Fruit fly (Drosophila melanogaster): Measurements from ENCODE around the gene Gagr.
A peak's percentile ranks its signal among the peaks of the same experiment; 100 is the strongest.

The Gagr gene

DNA sequence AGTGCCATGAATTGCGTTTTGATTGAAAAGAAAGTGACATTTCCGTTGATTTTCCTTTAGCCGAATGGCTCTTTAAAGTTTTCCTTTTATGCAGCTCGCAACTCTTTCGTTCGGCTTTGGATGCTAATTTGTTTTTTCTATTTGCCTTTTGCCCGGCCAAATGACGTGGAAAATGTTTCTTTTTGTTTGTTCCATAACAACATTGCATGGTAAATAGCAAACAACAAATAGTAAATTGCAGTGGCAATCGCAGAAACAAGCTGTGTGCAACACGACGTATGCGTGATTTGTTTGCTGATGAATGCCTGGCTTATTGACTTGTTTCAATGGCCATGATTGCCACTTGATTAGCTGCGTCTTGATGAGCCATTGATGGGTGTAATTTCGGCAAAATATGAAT, 35.1 kb downstream of the Gagr start (continued):
- TF ChIP-seq CG2875 (GFP tag; optimal IDR thresholded peaks at IDR 0.05) (peak; percentile 67), Asciz (GFP tag; optimal IDR thresholded peaks at IDR 0.05) (peak; percentile 84), C15 (GFP tag; IDR thresholded peaks at IDR 0.05) (no peak), ATbp (GFP tag; optimal IDR thresholded peaks at IDR 0.05) (peak; percentile 91), CG15601 (tag; optimal IDR thresholded peaks at IDR 0.05) (peak; percentile 18), hkb (optimal IDR thresholded peaks at IDR 0.05) (no peak), hkb (GFP tag; IDR thresholded peaks at IDR 0.05) (0 out of 2 replicates have a peak, but pooled peaks have one; percentile 10), cas (GFP tag; IDR thresholded peaks at IDR 0.05) (no peak), Trl (optimal IDR thresholded peaks at IDR 0.05) (no peak), Trl (GFP tag; optimal IDR thresholded peaks at IDR 0.05) (peak; percentile 16), da (GFP tag; optimal IDR thresholded peaks at IDR 0.05) (no peak), CG1529 (GFP tag; optimal IDR thresholded peaks at IDR 0.05) (peak; percentile 29), CG31365 (tag; optimal IDR thresholded peaks at IDR 0.05) (peak; percentile 33), CG12071 (GFP tag; optimal IDR thresholded peaks at IDR 0.05) (peak; percentile 59), CoRest (tag; optimal IDR thresholded peaks at IDR 0.05) (peak; percentile 20), sc (optimal IDR thresholded peaks at IDR 0.05) (no peak), sc (GFP tag; optimal IDR thresholded peaks at IDR 0.05) (peak; percentile 13), CG16863 (GFP tag; optimal IDR thresholded peaks at IDR 0.05) (peak; percentile 11), CG11504 (tag; optimal IDR thresholded peaks at IDR 0.05) (peak; percentile 44), CG12942 (GFP tag; optimal IDR thresholded peaks at IDR 0.05) (peak; percentile 22), CG7271 (tag; optimal IDR thresholded peaks at IDR 0.05) (no peak), MTF-1 (GFP tag; optimal IDR thresholded peaks at IDR 0.05; ENCODE audit: borderline replicate concordance) (peak; percentile 19), nom (GFP tag; optimal IDR thresholded peaks at IDR 0.05) (no peak), nau (GFP tag; optimal IDR thresholded peaks at IDR 0.05) (peak; percentile 65), CG1603 (tag; optimal IDR thresholded peaks at IDR 0.05) (peak; percentile 60), stc (GFP tag; IDR thresholded peaks at IDR 0.05) (peak; percentile 46; the same call in 1 of the 2 replicates)

DNA sequence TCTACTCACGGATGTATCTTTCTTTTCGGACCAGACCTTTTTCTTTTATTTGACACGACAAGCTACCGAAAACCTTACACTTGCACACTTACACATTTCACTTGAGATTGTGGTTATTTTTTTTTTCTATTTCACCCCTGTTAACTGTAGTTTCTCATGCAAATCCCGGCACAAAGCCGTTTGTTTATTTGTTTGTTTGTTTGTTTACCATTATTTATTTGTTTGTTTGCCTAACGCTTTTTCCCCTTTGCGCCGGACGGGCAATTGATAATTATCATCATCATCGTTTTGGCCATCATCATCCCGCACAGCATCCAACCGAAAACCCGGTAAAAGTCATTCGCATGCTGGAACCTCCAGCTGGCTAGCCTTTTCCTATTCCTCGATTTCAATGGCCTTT, 36.7 kb downstream of the Gagr start:
- TF ChIP-seq CG14014 (GFP tag; IDR thresholded peaks at IDR 0.05) (no peak), CG15601 (tag; optimal IDR thresholded peaks at IDR 0.05) (peak; percentile 42), CrebB (tag; optimal IDR thresholded peaks at IDR 0.05) (no peak), CG12219 (GFP tag; optimal IDR thresholded peaks at IDR 0.05) (no peak), CG6683 (GFP tag; optimal IDR thresholded peaks at IDR 0.05) (no peak), Hmr (GFP tag; optimal IDR thresholded peaks at IDR 0.05) (no peak), CG4404 (GFP tag; IDR thresholded peaks at IDR 0.05) (no peak), CG7963 (GFP tag; IDR thresholded peaks at IDR 0.05; ENCODE audit: partially characterized antibody) (no peak), CG30020 (tag; optimal IDR thresholded peaks at IDR 0.05) (no peak), Sox102F (GFP tag; optimal IDR thresholded peaks at IDR 0.05) (no peak), tgo (GFP tag; IDR thresholded peaks at IDR 0.05) (no peak), Opbp (GFP tag; IDR thresholded peaks at IDR 0.05; ENCODE audit: partially characterized antibody) (no peak), CG10959 (GFP tag; IDR thresholded peaks at IDR 0.05) (no peak), Rx (GFP tag; IDR thresholded peaks at IDR 0.05) (no peak), odd (GFP tag; optimal IDR thresholded peaks at IDR 0.05) (peak; percentile 0), run (tag; optimal IDR thresholded peaks at IDR 0.05) (no peak), fd3F (GFP tag; optimal IDR thresholded peaks at IDR 0.05) (no peak), bowl (GFP tag; IDR thresholded peaks at IDR 0.05) (no peak), CG2202 (tag; optimal IDR thresholded peaks at IDR 0.05) (no peak), CG11456 (GFP tag; IDR thresholded peaks at IDR 0.05) (0 out of 3 replicates have a peak, but pooled peaks have one; percentile 26), tll (GFP tag; optimal IDR thresholded peaks at IDR 0.05) (no peak), CG16863 (GFP tag; optimal IDR thresholded peaks at IDR 0.05) (no peak), Ets65A (GFP tag) (peak; percentile 86), CG9932 (GFP tag; IDR thresholded peaks at IDR 0.05) (no peak), slp2 (GFP tag; optimal IDR thresholded peaks at IDR 0.05) (no peak), phol (tag; optimal IDR thresholded peaks at IDR 0.05) (no peak), CG32532 (GFP tag; IDR thresholded peaks at IDR 0.05) (no peak), CG7745 (tag; optimal IDR thresholded peaks at IDR 0.05) (no peak)

Measured in whole organism, embryonic.